Worm (Caenorhabditis elegans): Measurements from ENCODE around the gene B0304.4.

B0304.4 gene

DNA sequence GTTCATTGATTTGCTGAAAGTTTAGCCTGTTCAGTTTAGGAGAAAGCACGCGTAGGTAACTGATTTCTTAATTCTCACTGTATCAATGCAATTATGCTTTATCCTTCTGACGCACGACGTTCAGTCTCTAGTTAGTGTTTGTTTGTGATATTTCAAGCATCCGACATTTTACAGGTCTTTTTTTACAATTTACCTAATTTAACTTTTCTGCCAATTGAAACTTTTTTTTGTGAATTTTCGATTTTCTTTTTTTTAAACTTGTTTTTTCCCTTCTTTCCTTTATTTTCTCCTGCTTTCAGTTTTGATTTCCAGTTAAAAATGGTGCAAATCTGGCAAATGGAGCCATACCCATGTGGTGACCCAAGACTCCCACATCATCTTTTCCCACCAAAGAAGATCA lies 27.8 kb upstream of the B0304.4 start, which contains the start of gene K07E1.1:
K07E1.1 (plus strand) TSS at position 301 of the 400 bp plus-strand sequence.
- no peak for TF ChIP-seq fkh-10 (GFP tag; optimal IDR thresholded peaks at IDR 0.05)

DNA sequence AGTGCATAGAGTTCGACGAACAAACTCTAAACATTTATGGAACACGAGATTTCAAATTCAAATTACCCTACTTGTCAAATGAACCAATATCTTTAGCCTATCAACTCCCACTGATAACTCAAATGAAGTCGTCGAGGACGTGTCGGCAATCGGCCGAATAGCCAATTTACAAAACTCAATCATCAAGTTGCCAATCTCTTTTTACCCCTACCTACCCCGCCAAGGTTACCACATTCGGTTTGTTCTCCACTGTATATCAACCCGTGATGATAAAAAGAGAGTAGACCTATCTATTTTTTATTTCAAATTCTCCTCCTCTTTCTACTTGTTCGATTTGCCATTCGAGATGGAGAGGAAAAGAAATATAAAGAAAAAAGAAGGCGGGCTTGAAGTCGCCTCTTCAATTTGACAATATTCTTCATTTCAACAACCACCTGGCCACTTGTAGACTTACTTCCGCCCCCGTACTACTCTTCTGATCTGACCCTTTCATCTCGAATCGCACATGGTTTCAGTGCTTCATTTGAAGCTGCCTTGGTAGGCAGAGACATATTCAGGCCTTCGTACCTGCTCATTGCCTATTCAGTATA lies 27.1 kb upstream of the B0304.4 start:
- no peak for TF ChIP-seq R02D3.7 (tag; optimal IDR thresholded peaks at IDR 0.05)

DNA sequence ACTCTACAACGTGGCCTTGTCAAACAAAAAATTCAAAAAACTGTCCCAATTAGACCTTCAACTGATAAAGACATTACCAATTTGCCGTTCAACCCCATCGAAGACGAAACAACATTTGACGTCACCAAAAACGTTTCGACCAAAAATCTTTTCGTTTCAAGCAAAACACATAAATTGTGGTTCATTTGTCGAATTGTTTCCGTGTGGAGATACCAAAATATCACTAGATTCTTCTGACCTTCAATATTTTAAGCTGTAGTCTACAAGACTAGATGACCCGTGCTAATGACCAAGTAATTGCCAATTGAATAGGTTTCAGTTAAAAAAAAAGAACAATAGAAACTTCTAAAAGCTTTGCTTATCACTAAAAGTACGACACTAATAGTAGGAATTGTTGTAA lies 25.4 kb upstream of the B0304.4 start:
- TF ChIP-seq nhr-25 (tag; optimal IDR thresholded peaks at IDR 0.05) (peak; percentile 28), egl-5 (tag; optimal IDR thresholded peaks at IDR 0.05) (no peak), nhr-12 (tag; optimal IDR thresholded peaks at IDR 0.05) (no peak)

ce11 chrII:4543568-4543967 lies 20.5 kb upstream of the B0304.4 start, which contains the start of gene sra-34:
TSS of gene sra-34 (minus strand) at chrII:4543668.
- no peak for TF ChIP-seq lsy-12 (tag; optimal IDR thresholded peaks at IDR 0.05)
- TF ChIP-seq pha-4 (tag; optimal IDR thresholded peaks at IDR 0.05): no peak
- no peak for TF ChIP-seq ztf-4 (tag; optimal IDR thresholded peaks at IDR 0.05)
- no peak for TF ChIP-seq skn-1 (tag; optimal IDR thresholded peaks at IDR 0.05)
- no peak for TF ChIP-seq egl-5 (tag; optimal IDR thresholded peaks at IDR 0.05)
- TF ChIP-seq mdl-1 (tag; optimal IDR thresholded peaks at IDR 0.05): no peak
- TF ChIP-seq zag-1 (tag; optimal IDR thresholded peaks at IDR 0.05): no peak

DNA sequence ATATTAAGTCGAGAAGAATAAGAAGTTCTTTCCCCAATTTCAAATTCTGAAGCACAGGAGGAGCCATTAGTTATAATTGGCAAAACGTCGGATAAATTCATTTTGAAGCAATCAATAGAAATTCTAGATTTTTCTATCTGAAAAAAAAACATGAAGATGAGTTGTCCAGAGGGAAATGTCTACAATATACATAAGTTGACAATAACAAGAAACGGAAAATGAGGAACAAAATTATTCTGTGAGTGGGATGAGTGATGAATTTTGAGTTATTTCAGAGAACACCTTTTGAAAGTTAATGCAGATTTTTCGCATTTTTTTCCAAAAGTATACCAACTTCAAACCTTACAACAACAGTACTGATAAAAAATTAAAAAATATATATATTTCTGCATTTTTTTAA lies 17.6 kb upstream of the B0304.4 start, which contains the start of gene sra-36:
sra-36 (minus strand) TSS at position 101 of the 400 bp plus-strand sequence.
- TF ChIP-seq nhr-76 (tag; optimal IDR thresholded peaks at IDR 0.05) (no peak), nhr-28 (tag; optimal IDR thresholded peaks at IDR 0.05) (no peak), lsy-12 (tag; optimal IDR thresholded peaks at IDR 0.05) (no peak), lin-39 (tag; optimal IDR thresholded peaks at IDR 0.05) (no peak), snpc-4 (tag; optimal IDR thresholded peaks at IDR 0.05) (no peak), tbx-2 (tag; optimal IDR thresholded peaks at IDR 0.05) (no peak), ceh-16 (tag; optimal IDR thresholded peaks at IDR 0.05) (no peak), nhr-11 (tag; optimal IDR thresholded peaks at IDR 0.05) (no peak), hmg-11 (tag; optimal IDR thresholded peaks at IDR 0.05) (no peak), elt-1 (tag; optimal IDR thresholded peaks at IDR 0.05) (no peak), ceh-82 (tag; optimal IDR thresholded peaks at IDR 0.05) (no peak), skn-1 (tag; optimal IDR thresholded peaks at IDR 0.05) (no peak), aly-2 (tag; optimal IDR thresholded peaks at IDR 0.05) (no peak), nhr-25 (tag; optimal IDR thresholded peaks at IDR 0.05) (no peak), ztf-11 (tag; optimal IDR thresholded peaks at IDR 0.05) (no peak), unc-39 (tag; optimal IDR thresholded peaks at IDR 0.05) (no peak), zag-1 (tag; optimal IDR thresholded peaks at IDR 0.05) (no peak)

- TF ChIP-seq elt-1 (tag; optimal IDR thresholded peaks at IDR 0.05): no peak
- no peak for TF ChIP-seq egl-27 (tag; optimal IDR thresholded peaks at IDR 0.05)
- TF ChIP-seq ZK546.5 (tag; optimal IDR thresholded peaks at IDR 0.05): no peak
- TF ChIP-seq skn-1 (tag; optimal IDR thresholded peaks at IDR 0.05): no peak
- no peak for TF ChIP-seq ceh-16 (tag; optimal IDR thresholded peaks at IDR 0.05)
- TF ChIP-seq tbx-2 (tag; optimal IDR thresholded peaks at IDR 0.05): no peak
- TF ChIP-seq hmg-11 (tag; optimal IDR thresholded peaks at IDR 0.05): no peak
These were observed 14.1 kb upstream of the B0304.4 start, which contains the start of gene sra-33 for ce11 chrII:4537141-4537540. TSS of gene sra-33 (minus strand) at chrII:4537241.

DNA sequence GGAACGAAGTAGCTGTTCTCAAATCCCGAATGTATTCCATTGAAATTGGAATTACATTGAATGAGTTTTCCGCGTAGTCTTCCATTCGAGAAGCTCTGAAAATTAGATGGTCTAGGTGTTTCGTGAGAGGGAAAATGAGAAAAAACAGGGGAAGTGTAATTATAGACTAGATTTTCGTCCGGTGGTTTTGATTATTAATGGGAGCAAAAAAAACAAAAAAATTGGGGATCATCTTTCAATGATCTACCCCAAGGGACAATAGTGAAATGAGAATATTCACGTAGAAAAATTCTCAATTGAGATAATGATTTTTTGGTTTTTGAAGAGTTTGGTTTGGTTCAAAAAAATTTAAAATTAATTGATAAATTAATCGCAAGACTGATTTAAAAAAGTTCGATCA lies 8.9 kb upstream of the B0304.4 start, which contains the start of gene sra-32:
sra-32 (minus strand) TSS at position 101 of the 400 bp plus-strand sequence.
- TF ChIP-seq lin-39 (tag; optimal IDR thresholded peaks at IDR 0.05): no peak
- TF ChIP-seq elt-3 (tag; optimal IDR thresholded peaks at IDR 0.05): no peak
- TF ChIP-seq nhr-11 (tag; optimal IDR thresholded peaks at IDR 0.05): no peak
- TF ChIP-seq mdl-1 (tag; optimal IDR thresholded peaks at IDR 0.05): no peak
- no peak for TF ChIP-seq pha-4 (tag; optimal IDR thresholded peaks at IDR 0.05)
- no peak for TF ChIP-seq tbx-2 (tag; optimal IDR thresholded peaks at IDR 0.05)
- TF ChIP-seq nhr-76 (tag; optimal IDR thresholded peaks at IDR 0.05): no peak
- TF ChIP-seq nfya-1 (tag; optimal IDR thresholded peaks at IDR 0.05; ENCODE audit: insufficient read depth): no peak
- no peak for TF ChIP-seq skn-1 (tag; optimal IDR thresholded peaks at IDR 0.05)
- no peak for TF ChIP-seq nhr-77 (tag; optimal IDR thresholded peaks at IDR 0.05)
- no peak for TF ChIP-seq elt-1 (tag; optimal IDR thresholded peaks at IDR 0.05)
- no peak for TF ChIP-seq ztf-4 (tag; optimal IDR thresholded peaks at IDR 0.05)
- TF ChIP-seq jun-1 (tag; optimal IDR thresholded peaks at IDR 0.05): no peak
- no peak for TF ChIP-seq snpc-4 (tag; optimal IDR thresholded peaks at IDR 0.05)
- no peak for TF ChIP-seq nhr-28 (tag; optimal IDR thresholded peaks at IDR 0.05)
- TF ChIP-seq elt-2 (tag; optimal IDR thresholded peaks at IDR 0.05): no peak

Data from whole organism, L3 larva.